Fruit fly (Drosophila melanogaster): ENCODE data around the gene ATPsynB.

- TF ChIP-seq rn (GFP tag; IDR thresholded peaks at IDR 0.05) (no peak), CG4496 (GFP tag; IDR thresholded peaks at IDR 0.05) (no peak), CG32121 (GFP tag; IDR thresholded peaks at IDR 0.05) (no peak), CG12605 (GFP tag; IDR thresholded peaks at IDR 0.05) (no peak), CG14655 (GFP tag; optimal IDR thresholded peaks at IDR 0.05) (no peak), CG15710 (tag; optimal IDR thresholded peaks at IDR 0.05) (no peak), CG17806 (tag; optimal IDR thresholded peaks at IDR 0.05) (no peak), Pif1A (GFP tag; optimal IDR thresholded peaks at IDR 0.05) (no peak), EcR (GFP tag; optimal IDR thresholded peaks at IDR 0.05) (no peak)
These were observed 3.1 kb upstream of the ATPsynB start, which contains the start of gene Naa60 for dm6 chr3L:9726707-9727106.
